Worm (Caenorhabditis elegans) whole organism, mixed stage, embryonic: ENCODE measurements around the gene col-12.

Experiments
- M03D4.4 ChIP-seq: sonication (generic microtip); optimal IDR thresholded peaks from 2 replicates; lab custom pipeline; 2017; ENCODE audit warnings: mild to moderate bottlenecking, missing genetic modification characterization, missing compliant biosample characterization
- bed-3 ChIP-seq: fragments of 200-800 bp; sonication (Bioruptor generic); optimal IDR thresholded peaks from 3 replicates; lab custom pipeline; 2018; ENCODE audit warnings: mild to moderate bottlenecking, missing genetic modification characterization, moderate library complexity, missing compliant biosample characterization
- blmp-1 ChIP-seq: fragments of 150-350 bp; optimal IDR thresholded peaks from 2 replicates; lab custom pipeline; 2014; ENCODE audit warnings: missing biosample characterization, missing genetic modification characterization
- ceh-39 ChIP-seq: fragments of 150-350 bp; optimal IDR thresholded peaks from 2 replicates; lab custom pipeline; 2014; ENCODE audit warnings: missing biosample characterization, missing genetic modification characterization
- ceh-43 ChIP-seq: fragments of 200-800 bp; sonication (Bioruptor generic); optimal IDR thresholded peaks from 2 replicates; lab custom pipeline; 2018; ENCODE audit warnings: mild to moderate bottlenecking, missing genetic modification characterization, moderate library complexity, missing compliant biosample characterization
- ceh-83 ChIP-seq: fragments of 200-800 bp; sonication (Bioruptor generic); optimal IDR thresholded peaks from 2 replicates; lab custom pipeline; 2018; ENCODE audit warnings: mild to moderate bottlenecking, missing genetic modification characterization, missing compliant biosample characterization
- cnd-1 ChIP-seq: fragments of 200-800 bp; sonication (Bioruptor generic); optimal IDR thresholded peaks from 2 replicates; lab custom pipeline; 2018; ENCODE audit warnings: mild to moderate bottlenecking, missing genetic modification characterization, missing compliant biosample characterization
- drap-1 ChIP-seq: fragments of 200-800 bp; sonication (Bioruptor generic); optimal IDR thresholded peaks from 3 replicates; lab custom pipeline; 2018; ENCODE audit warnings: mild to moderate bottlenecking, missing genetic modification characterization, missing compliant biosample characterization
- elt-1 ChIP-seq: sonication (generic microtip); optimal IDR thresholded peaks from 2 replicates; lab custom pipeline; 2017; ENCODE audit warnings: missing genetic modification characterization, mild to moderate bottlenecking, missing compliant biosample characterization, antibody characterized with exemption, moderate library complexity, borderline replicate concordance; ENCODE audit not compliant: insufficient read depth
- elt-3 ChIP-seq: fragments of 150-350 bp; optimal IDR thresholded peaks from 2 replicates; lab custom pipeline; 2014; ENCODE audit warnings: missing biosample characterization, missing genetic modification characterization
- flh-1 ChIP-seq: fragments of 200-800 bp; sonication (Bioruptor generic); optimal IDR thresholded peaks from 2 replicates; lab custom pipeline; 2018; ENCODE audit warnings: mild to moderate bottlenecking, missing genetic modification characterization, moderate library complexity, missing compliant biosample characterization
- ham-2 ChIP-seq: fragments of 200-800 bp; sonication (Bioruptor generic); optimal IDR thresholded peaks from 2 replicates; lab custom pipeline; 2018; ENCODE audit warnings: mild to moderate bottlenecking, missing genetic modification characterization, missing compliant biosample characterization
- hlh-1 ChIP-seq: fragments of 150-350 bp; optimal IDR thresholded peaks from 2 replicates; lab custom pipeline; 2014; ENCODE audit warnings: missing biosample characterization, missing genetic modification reagents, missing genetic modification characterization
- lin-13 ChIP-seq: fragments of 150-350 bp; optimal IDR thresholded peaks from 2 replicates; lab custom pipeline; 2014; ENCODE audit warnings: missing biosample characterization, missing genetic modification characterization
- lin-32 ChIP-seq: fragments of 200-800 bp; sonication (Bioruptor generic); optimal IDR thresholded peaks from 2 replicates; lab custom pipeline; 2018; ENCODE audit warnings: mild to moderate bottlenecking, missing genetic modification characterization, missing compliant biosample characterization
- lsy-2 ChIP-seq: fragments of 150-350 bp; optimal IDR thresholded peaks from 2 replicates; lab custom pipeline; 2014; ENCODE audit warnings: missing biosample characterization, missing genetic modification characterization
- mab-5 ChIP-seq: fragments of 150-350 bp; optimal IDR thresholded peaks from 2 replicates; lab custom pipeline; 2014; ENCODE audit warnings: missing biosample characterization, missing genetic modification characterization
- mep-1 ChIP-seq: fragments of 150-350 bp; optimal IDR thresholded peaks from 2 replicates; lab custom pipeline; 2017; ENCODE audit warnings: missing biosample characterization, missing genetic modification reagents, missing genetic modification characterization, inconsistent platforms
- mls-2 ChIP-seq: sonication (generic microtip); optimal IDR thresholded peaks from 2 replicates; lab custom pipeline; 2016; ENCODE audit warnings: mild to moderate bottlenecking, missing genetic modification characterization, moderate library complexity, missing compliant biosample characterization
- nhr-12 ChIP-seq: fragments of 150-350 bp; optimal IDR thresholded peaks from 2 replicates; lab custom pipeline; 2014; ENCODE audit warnings: missing biosample characterization, missing genetic modification characterization
- nhr-2 ChIP-seq: fragments of 150-350 bp; optimal IDR thresholded peaks from 2 replicates; lab custom pipeline; 2014; ENCODE audit warnings: missing biosample characterization, missing genetic modification characterization
- nhr-237 ChIP-seq: fragments of 150-350 bp; optimal IDR thresholded peaks from 2 replicates; lab custom pipeline; 2014; ENCODE audit warnings: missing biosample characterization, missing genetic modification characterization
- nhr-28 ChIP-seq: fragments of 150-350 bp; optimal IDR thresholded peaks from 2 replicates; lab custom pipeline; 2014; ENCODE audit warnings: missing biosample characterization, missing genetic modification characterization
- nhr-76 ChIP-seq: sonication (generic microtip); optimal IDR thresholded peaks from 2 replicates; lab custom pipeline; 2017; ENCODE audit warnings: missing biosample characterization, missing genetic modification characterization
- pha-4 ChIP-seq: fragments of 150-350 bp; optimal IDR thresholded peaks from 2 replicates; lab custom pipeline; 2018; ENCODE audit warnings: missing biosample characterization, missing genetic modification reagents, missing genetic modification characterization
- sem-2 ChIP-seq: fragments of 200-800 bp; sonication (Bioruptor generic); optimal IDR thresholded peaks from 2 replicates; lab custom pipeline; 2018; ENCODE audit warnings: mild to moderate bottlenecking, missing genetic modification characterization, missing compliant biosample characterization
- snpc-4 ChIP-seq: fragments of 150-350 bp; optimal IDR thresholded peaks from 2 replicates; lab custom pipeline; 2014; ENCODE audit warnings: missing biosample characterization, missing genetic modification characterization
- sptf-1 ChIP-seq: sonication (generic microtip); optimal IDR thresholded peaks from 2 replicates; lab custom pipeline; 2017; ENCODE audit warnings: mild to moderate bottlenecking, missing genetic modification characterization, moderate library complexity, missing compliant biosample characterization
- tbx-8 ChIP-seq: fragments of 200-800 bp; sonication (Bioruptor generic); optimal IDR thresholded peaks from 2 replicates; lab custom pipeline; 2018; ENCODE audit warnings: mild to moderate bottlenecking, missing genetic modification characterization, moderate library complexity, missing compliant biosample characterization
- unc-120 ChIP-seq: sonication (generic microtip); optimal IDR thresholded peaks from 2 replicates; lab custom pipeline; 2017; ENCODE audit warnings: missing genetic modification characterization, missing compliant biosample characterization; ENCODE audit not compliant: poor library complexity, severe bottlenecking
- unc-39 ChIP-seq: fragments of 150-350 bp; optimal IDR thresholded peaks from 2 replicates; lab custom pipeline; 2014; ENCODE audit warnings: missing biosample characterization, missing genetic modification characterization
- unc-62 ChIP-seq: fragments of 150-350 bp; optimal IDR thresholded peaks from 2 replicates; lab custom pipeline; 2014; ENCODE audit warnings: missing biosample characterization, missing genetic modification reagents, missing genetic modification characterization
- zip-8 ChIP-seq: fragments of 150-350 bp; optimal IDR thresholded peaks from 2 replicates; lab custom pipeline; 2014; ENCODE audit warnings: missing biosample characterization, missing genetic modification characterization
- ztf-11 ChIP-seq: fragments of 150-350 bp; optimal IDR thresholded peaks from 2 replicates; lab custom pipeline; 2014; ENCODE audit warnings: missing biosample characterization, missing genetic modification characterization

The col-12 gene

ce11 chrV:10387412-10387811 is 37.6 kb downstream of the col-12 start:
- no peak for TF ChIP-seq unc-62 (GFP tag; lab: Kevin White, UChicago)
- no peak for TF ChIP-seq mls-2
- no peak for TF ChIP-seq hlh-1
- no peak for TF ChIP-seq lsy-2 (tag; lab: Kevin White, UChicago)
- TF ChIP-seq sem-2: no peak
- no peak for TF ChIP-seq snpc-4
- TF ChIP-seq sptf-1: no peak
- TF ChIP-seq nhr-28 (tag; lab: Kevin White, UChicago): no peak
- TF ChIP-seq unc-39 (tag; lab: Kevin White, UChicago): no peak
- TF ChIP-seq ham-2 (GFP tag; lab: Kevin White, UChicago): no peak
- no peak for TF ChIP-seq drap-1 (GFP tag; lab: Kevin White, UChicago)
- TF ChIP-seq tbx-8 (GFP tag; lab: Kevin White, UChicago): no peak
- TF ChIP-seq nhr-237 (tag; lab: Kevin White, UChicago): no peak
- no peak for TF ChIP-seq mab-5
- no peak for TF ChIP-seq flh-1 (GFP tag; lab: Kevin White, UChicago)
- no peak for TF ChIP-seq elt-3 (tag; lab: Kevin White, UChicago)
- TF ChIP-seq mep-1 (tag; lab: Kevin White, UChicago): no peak
- TF ChIP-seq, all 35 proteins: peak for 0

- no peak for TF ChIP-seq ham-2 (GFP tag; lab: Kevin White, UChicago)
- TF ChIP-seq blmp-1 (tag; lab: Kevin White, UChicago): no peak
- TF ChIP-seq elt-1: no peak
- TF ChIP-seq mls-2: no peak
Observed at ce11 chrV:10383950-10384349, 41.0 kb downstream of the col-12 start, which contains the start of gene spe-10. Gene spe-10 (plus strand): TSS chrV:10384250.

ce11 chrV:10382142-10382541 is 42.9 kb downstream of the col-12 start, which contains the start of gene pqn-2:
Gene pqn-2 (plus strand): TSS chrV:10382442.
- TF ChIP-seq hlh-1 (no peak), lin-13 (tag; lab: Kevin White, UChicago) (no peak), nhr-12 (tag; lab: Kevin White, UChicago) (no peak), unc-39 (tag; lab: Kevin White, UChicago) (no peak), lin-32 (GFP tag; lab: Kevin White, UChicago) (no peak), tbx-8 (GFP tag; lab: Kevin White, UChicago) (no peak), mep-1 (tag; lab: Kevin White, UChicago) (no peak), ceh-43 (GFP tag; lab: Kevin White, UChicago) (no peak), cnd-1 (tag; lab: Kevin White, UChicago) (no peak), nhr-76 (tag; lab: Kevin White, UChicago) (no peak), zip-8 (tag; lab: Kevin White, UChicago) (no peak), nhr-28 (tag; lab: Kevin White, UChicago) (no peak), nhr-237 (tag; lab: Kevin White, UChicago) (no peak), ceh-39 (tag; lab: Kevin White, UChicago) (no peak)

ce11 chrV:10381726-10382125 is 43.3 kb downstream of the col-12 start, which contains the start of gene abu-1:
Gene abu-1 (minus strand): TSS chrV:10381826.
- TF ChIP-seq snpc-4: no peak
- TF ChIP-seq drap-1 (GFP tag; lab: Kevin White, UChicago): no peak
- no peak for TF ChIP-seq hlh-1
- TF ChIP-seq nhr-12 (tag; lab: Kevin White, UChicago): no peak
- no peak for TF ChIP-seq ztf-11 (tag; lab: Kevin White, UChicago)
- TF ChIP-seq nhr-2: no peak
- no peak for TF ChIP-seq zip-8 (tag; lab: Kevin White, UChicago)
- TF ChIP-seq elt-3 (tag; lab: Kevin White, UChicago): no peak
- TF ChIP-seq unc-39 (tag; lab: Kevin White, UChicago): no peak
- no peak for TF ChIP-seq blmp-1 (tag; lab: Kevin White, UChicago)
- TF ChIP-seq nhr-76 (tag; lab: Kevin White, UChicago): no peak
- no peak for TF ChIP-seq unc-120
- TF ChIP-seq M03D4.4 (tag; lab: Kevin White, UChicago): no peak
- no peak for TF ChIP-seq ceh-83 (GFP tag; lab: Kevin White, UChicago)
- TF ChIP-seq nhr-28 (tag; lab: Kevin White, UChicago): no peak
- no peak for TF ChIP-seq lin-13 (tag; lab: Kevin White, UChicago)
- TF ChIP-seq nhr-237 (tag; lab: Kevin White, UChicago): no peak
- no peak for TF ChIP-seq mls-2

- TF ChIP-seq flh-1 (GFP tag; lab: Kevin White, UChicago): no peak
- TF ChIP-seq nhr-12 (tag; lab: Kevin White, UChicago): no peak
- no peak for TF ChIP-seq pha-4 (tag; lab: Kevin White, UChicago)
- no peak for TF ChIP-seq bed-3
- no peak for TF ChIP-seq M03D4.4 (tag; lab: Kevin White, UChicago)
- no peak for TF ChIP-seq mls-2
- no peak for TF ChIP-seq nhr-237 (tag; lab: Kevin White, UChicago)
- TF ChIP-seq sptf-1: no peak
- no peak for TF ChIP-seq tbx-8 (GFP tag; lab: Kevin White, UChicago)
- TF ChIP-seq lin-32 (GFP tag; lab: Kevin White, UChicago): no peak
- no peak for TF ChIP-seq unc-62 (GFP tag; lab: Kevin White, UChicago)
- TF ChIP-seq ham-2 (GFP tag; lab: Kevin White, UChicago): no peak
- no peak for TF ChIP-seq ceh-39 (tag; lab: Kevin White, UChicago)
- no peak for TF ChIP-seq elt-3 (tag; lab: Kevin White, UChicago)
- TF ChIP-seq nhr-76 (tag; lab: Kevin White, UChicago): no peak
- TF ChIP-seq lin-13 (tag; lab: Kevin White, UChicago): no peak
- TF ChIP-seq unc-39 (tag; lab: Kevin White, UChicago): no peak
- TF ChIP-seq hlh-1: no peak
Observed at ce11 chrV:10379761-10380160, 45.2 kb downstream of the col-12 start.
